Worm (Caenorhabditis elegans): ENCODE data around the gene mboa-6.

DNA sequence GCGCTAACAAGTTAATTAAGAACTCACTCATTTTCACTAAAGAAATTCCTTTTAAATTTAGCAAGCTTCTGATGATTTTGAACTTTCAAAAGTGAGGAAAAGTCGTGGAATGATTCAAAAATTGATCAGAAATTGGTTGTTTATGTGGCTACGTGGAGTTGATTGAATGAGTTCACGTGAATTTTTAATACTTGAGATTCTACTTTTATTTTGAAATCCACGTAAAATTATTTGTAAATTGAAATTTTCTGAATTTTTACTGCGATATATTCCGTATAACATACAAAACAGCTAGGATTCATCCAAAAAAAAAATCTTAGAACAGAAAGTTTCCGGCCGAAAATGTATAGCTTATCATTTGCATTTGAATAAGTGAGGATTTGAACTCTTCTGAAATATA lies 8.1 kb upstream of the mboa-6 start, which contains the start of gene moa-1:
- TF ChIP-seq ztf-23 (GFP tag; IDR thresholded peaks at IDR 0.05) (no peak), cog-1 (tag; optimal IDR thresholded peaks at IDR 0.05) (no peak), klf-2 (GFP tag; conservative IDR thresholded peaks at IDR 0.05) (no peak)

All from whole organism, midembryonic.